Worm (Caenorhabditis elegans) whole organism, mixed stage, embryonic: ENCODE data around the gene toc-1.

Experiments used
- M03D4.4 ChIP-seq: sonication (generic microtip); optimal IDR thresholded peaks from 2 replicates; lab custom pipeline; 2017; ENCODE audit warnings: mild to moderate bottlenecking, missing genetic modification characterization, missing compliant biosample characterization
- bed-3 ChIP-seq: fragments of 200-800 bp; sonication (Bioruptor generic); optimal IDR thresholded peaks from 3 replicates; lab custom pipeline; 2018; ENCODE audit warnings: mild to moderate bottlenecking, missing genetic modification characterization, moderate library complexity, missing compliant biosample characterization
- blmp-1 ChIP-seq: fragments of 150-350 bp; optimal IDR thresholded peaks from 2 replicates; lab custom pipeline; 2014; ENCODE audit warnings: missing biosample characterization, missing genetic modification characterization
- ceh-43 ChIP-seq: fragments of 200-800 bp; sonication (Bioruptor generic); optimal IDR thresholded peaks from 2 replicates; lab custom pipeline; 2018; ENCODE audit warnings: mild to moderate bottlenecking, missing genetic modification characterization, moderate library complexity, missing compliant biosample characterization
- ceh-83 ChIP-seq: fragments of 200-800 bp; sonication (Bioruptor generic); optimal IDR thresholded peaks from 2 replicates; lab custom pipeline; 2018; ENCODE audit warnings: mild to moderate bottlenecking, missing genetic modification characterization, missing compliant biosample characterization
- ces-1 ChIP-seq: fragments of 150-350 bp; optimal IDR thresholded peaks from 2 replicates; lab custom pipeline; 2014; ENCODE audit warnings: missing biosample characterization, missing genetic modification reagents, missing genetic modification characterization
- drap-1 ChIP-seq: fragments of 200-800 bp; sonication (Bioruptor generic); optimal IDR thresholded peaks from 3 replicates; lab custom pipeline; 2018; ENCODE audit warnings: mild to moderate bottlenecking, missing genetic modification characterization, missing compliant biosample characterization
- elt-1 ChIP-seq: sonication (generic microtip); optimal IDR thresholded peaks from 2 replicates; lab custom pipeline; 2017; ENCODE audit warnings: missing genetic modification characterization, mild to moderate bottlenecking, missing compliant biosample characterization, antibody characterized with exemption, moderate library complexity, borderline replicate concordance; ENCODE audit not compliant: insufficient read depth
- elt-3 ChIP-seq: fragments of 150-350 bp; optimal IDR thresholded peaks from 2 replicates; lab custom pipeline; 2014; ENCODE audit warnings: missing biosample characterization, missing genetic modification characterization
- flh-1 ChIP-seq: fragments of 200-800 bp; sonication (Bioruptor generic); optimal IDR thresholded peaks from 2 replicates; lab custom pipeline; 2018; ENCODE audit warnings: mild to moderate bottlenecking, missing genetic modification characterization, moderate library complexity, missing compliant biosample characterization
- ham-2 ChIP-seq: fragments of 200-800 bp; sonication (Bioruptor generic); optimal IDR thresholded peaks from 2 replicates; lab custom pipeline; 2018; ENCODE audit warnings: mild to moderate bottlenecking, missing genetic modification characterization, missing compliant biosample characterization
- hlh-1 ChIP-seq: fragments of 150-350 bp; optimal IDR thresholded peaks from 2 replicates; lab custom pipeline; 2014; ENCODE audit warnings: missing biosample characterization, missing genetic modification reagents, missing genetic modification characterization
- lin-13 ChIP-seq: fragments of 150-350 bp; optimal IDR thresholded peaks from 2 replicates; lab custom pipeline; 2014; ENCODE audit warnings: missing biosample characterization, missing genetic modification characterization
- lin-32 ChIP-seq: fragments of 200-800 bp; sonication (Bioruptor generic); optimal IDR thresholded peaks from 2 replicates; lab custom pipeline; 2018; ENCODE audit warnings: mild to moderate bottlenecking, missing genetic modification characterization, missing compliant biosample characterization
- lsy-2 ChIP-seq: fragments of 150-350 bp; optimal IDR thresholded peaks from 2 replicates; lab custom pipeline; 2014; ENCODE audit warnings: missing biosample characterization, missing genetic modification characterization
- mab-5 ChIP-seq: fragments of 150-350 bp; optimal IDR thresholded peaks from 2 replicates; lab custom pipeline; 2014; ENCODE audit warnings: missing biosample characterization, missing genetic modification characterization
- mep-1 ChIP-seq: fragments of 150-350 bp; optimal IDR thresholded peaks from 2 replicates; lab custom pipeline; 2017; ENCODE audit warnings: missing biosample characterization, missing genetic modification reagents, missing genetic modification characterization, inconsistent platforms
- mls-2 ChIP-seq: sonication (generic microtip); optimal IDR thresholded peaks from 2 replicates; lab custom pipeline; 2016; ENCODE audit warnings: mild to moderate bottlenecking, missing genetic modification characterization, moderate library complexity, missing compliant biosample characterization
- nhr-2 ChIP-seq: fragments of 150-350 bp; optimal IDR thresholded peaks from 2 replicates; lab custom pipeline; 2014; ENCODE audit warnings: missing biosample characterization, missing genetic modification characterization
- nhr-237 ChIP-seq: fragments of 150-350 bp; optimal IDR thresholded peaks from 2 replicates; lab custom pipeline; 2014; ENCODE audit warnings: missing biosample characterization, missing genetic modification characterization
- nhr-28 ChIP-seq: fragments of 150-350 bp; optimal IDR thresholded peaks from 2 replicates; lab custom pipeline; 2014; ENCODE audit warnings: missing biosample characterization, missing genetic modification characterization
- nhr-76 ChIP-seq: sonication (generic microtip); optimal IDR thresholded peaks from 2 replicates; lab custom pipeline; 2017; ENCODE audit warnings: missing biosample characterization, missing genetic modification characterization
- pha-4 ChIP-seq: fragments of 150-350 bp; optimal IDR thresholded peaks from 2 replicates; lab custom pipeline; 2018; ENCODE audit warnings: missing biosample characterization, missing genetic modification reagents, missing genetic modification characterization
- snpc-4 ChIP-seq: fragments of 150-350 bp; optimal IDR thresholded peaks from 2 replicates; lab custom pipeline; 2014; ENCODE audit warnings: missing biosample characterization, missing genetic modification characterization
- sptf-1 ChIP-seq: sonication (generic microtip); optimal IDR thresholded peaks from 2 replicates; lab custom pipeline; 2017; ENCODE audit warnings: mild to moderate bottlenecking, missing genetic modification characterization, moderate library complexity, missing compliant biosample characterization
- tbx-8 ChIP-seq: fragments of 200-800 bp; sonication (Bioruptor generic); optimal IDR thresholded peaks from 2 replicates; lab custom pipeline; 2018; ENCODE audit warnings: mild to moderate bottlenecking, missing genetic modification characterization, moderate library complexity, missing compliant biosample characterization
- unc-120 ChIP-seq: sonication (generic microtip); optimal IDR thresholded peaks from 2 replicates; lab custom pipeline; 2017; ENCODE audit warnings: missing genetic modification characterization, missing compliant biosample characterization; ENCODE audit not compliant: poor library complexity, severe bottlenecking
- unc-39 ChIP-seq: fragments of 150-350 bp; optimal IDR thresholded peaks from 2 replicates; lab custom pipeline; 2014; ENCODE audit warnings: missing biosample characterization, missing genetic modification characterization
- unc-62 ChIP-seq: fragments of 150-350 bp; optimal IDR thresholded peaks from 2 replicates; lab custom pipeline; 2014; ENCODE audit warnings: missing biosample characterization, missing genetic modification reagents, missing genetic modification characterization
- zip-8 ChIP-seq: fragments of 150-350 bp; optimal IDR thresholded peaks from 2 replicates; lab custom pipeline; 2014; ENCODE audit warnings: missing biosample characterization, missing genetic modification characterization

Gene toc-1

DNA sequence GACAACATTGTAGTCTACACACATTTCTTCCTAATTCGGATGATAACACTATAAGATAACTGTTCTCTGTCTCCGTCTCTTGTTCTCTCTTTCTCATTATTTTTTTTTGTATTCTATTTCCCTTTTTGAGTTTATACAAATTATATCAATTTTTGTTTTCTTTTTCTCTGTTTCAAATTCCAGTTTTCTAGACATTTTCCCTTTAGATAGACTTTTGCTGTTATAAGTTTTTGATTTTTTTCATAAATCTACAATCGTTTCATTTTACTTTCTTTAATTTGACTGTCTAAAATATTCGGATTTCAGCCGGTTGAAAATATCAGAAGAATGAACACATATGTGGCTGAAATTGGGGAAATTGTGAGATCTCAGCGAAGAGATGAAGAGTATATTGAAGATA, 38.9 kb upstream of the toc-1 start, which contains the start of gene prx-10:
Gene prx-10, plus strand, starts transcription at position 301 of the 400 bp plus-strand sequence.
- TF ChIP-seq sptf-1 (tag; lab: Kevin White, UChicago) (no peak), mab-5 (tag; lab: Kevin White, UChicago) (no peak), mep-1 (tag; lab: Kevin White, UChicago) (no peak), tbx-8 (GFP tag; lab: Kevin White, UChicago) (no peak), zip-8 (tag; lab: Kevin White, UChicago) (no peak), ces-1 (GFP tag; lab: Kevin White, UChicago) (no peak), blmp-1 (tag; lab: Kevin White, UChicago) (no peak), elt-3 (no peak), lsy-2 (no peak), nhr-28 (tag; lab: Kevin White, UChicago) (no peak), pha-4 (tag; lab: Kevin White, UChicago) (no peak), unc-62 (GFP tag; lab: Kevin White, UChicago) (no peak), unc-120 (no peak), nhr-2 (no peak), drap-1 (GFP tag; lab: Kevin White, UChicago) (no peak), lin-32 (no peak), ceh-83 (no peak), nhr-237 (tag; lab: Kevin White, UChicago) (no peak), lin-13 (no peak)
- TF ChIP-seq, all 35 proteins: peak for 0

DNA sequence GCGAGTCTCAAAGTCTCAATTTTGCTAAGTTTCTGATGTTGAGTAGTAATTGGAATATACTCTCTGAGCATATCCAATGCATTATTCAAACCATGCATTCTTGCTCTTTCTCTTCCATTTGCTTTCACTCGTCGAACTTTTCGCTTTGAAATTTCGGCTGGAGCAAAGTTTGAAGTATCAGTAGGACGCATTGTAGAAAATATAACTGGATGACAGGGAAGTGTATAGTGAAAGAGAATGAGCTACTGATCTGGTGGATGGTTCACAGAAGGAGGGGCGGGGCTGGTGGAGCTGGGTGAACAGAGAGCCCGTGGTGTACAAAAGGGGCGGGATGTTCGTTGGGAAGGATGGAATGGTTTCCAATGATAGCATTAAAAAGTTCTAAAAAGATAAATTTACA, 33.2 kb upstream of the toc-1 start:
- no peak for TF ChIP-seq mls-2
- no peak for TF ChIP-seq mep-1 (tag; lab: Kevin White, UChicago)
- TF ChIP-seq drap-1 (GFP tag; lab: Kevin White, UChicago), result no peak
- no peak for TF ChIP-seq unc-39
- TF ChIP-seq lin-32, result no peak
- no peak for TF ChIP-seq flh-1 (GFP tag; lab: Kevin White, UChicago)
- no peak for TF ChIP-seq tbx-8 (GFP tag; lab: Kevin White, UChicago)
- no peak for TF ChIP-seq elt-3
- TF ChIP-seq hlh-1 (tag; lab: Kevin White, UChicago), result no peak
- no peak for TF ChIP-seq ham-2 (GFP tag; lab: Kevin White, UChicago)
- no peak for TF ChIP-seq nhr-76 (tag; lab: Kevin White, UChicago)
- TF ChIP-seq bed-3 (GFP tag; lab: Kevin White, UChicago), result no peak
- TF ChIP-seq snpc-4 (tag; lab: Kevin White, UChicago), result no peak
- TF ChIP-seq ces-1 (GFP tag; lab: Kevin White, UChicago), result no peak
- no peak for TF ChIP-seq blmp-1 (tag; lab: Kevin White, UChicago)
- no peak for TF ChIP-seq nhr-237 (tag; lab: Kevin White, UChicago)
- TF ChIP-seq ceh-43 (GFP tag; lab: Kevin White, UChicago), result no peak
- TF ChIP-seq elt-1 (tag; lab: Kevin White, UChicago), result no peak
- TF ChIP-seq sptf-1 (tag; lab: Kevin White, UChicago), result no peak

ce11 chrIII:5244539-5244938, 30.5 kb upstream of the toc-1 start, which contains the start of gene cnd-1:
TSS of gene cnd-1 (minus strand) at chrIII:5244639.
- TF ChIP-seq ceh-83 (no peak), zip-8 (tag; lab: Kevin White, UChicago) (no peak), nhr-2 (peak; percentile 72), lsy-2 (no peak)

ce11 chrIII:5245067-5245466, 30.0 kb upstream of the toc-1 start:
- no peak for TF ChIP-seq elt-1 (tag; lab: Kevin White, UChicago)
- peak; percentile 92 for TF ChIP-seq nhr-2

DNA sequence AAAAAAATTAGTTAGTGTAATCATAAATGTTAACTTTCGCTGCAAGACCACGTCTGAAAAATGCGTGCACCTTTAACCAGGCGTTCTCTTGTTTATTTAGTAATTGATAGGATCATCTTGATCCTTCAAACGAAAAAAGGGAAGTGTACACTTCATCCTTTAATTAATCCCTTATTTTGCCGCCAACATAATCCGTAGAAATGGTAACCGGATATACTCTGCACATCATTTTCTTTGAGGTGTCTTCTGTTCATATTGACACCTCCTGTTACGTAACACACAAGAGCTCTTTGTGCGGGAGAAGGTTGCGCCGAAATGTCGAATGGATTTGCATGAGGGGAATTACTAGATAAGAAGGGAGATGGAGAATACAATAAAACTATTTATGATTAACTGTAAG, 26.3 kb upstream of the toc-1 start:
- peak; percentile 14 for TF ChIP-seq zip-8 (tag; lab: Kevin White, UChicago)
- TF ChIP-seq M03D4.4, result no peak
- peak; percentile 81 for TF ChIP-seq nhr-2
- TF ChIP-seq ceh-83, result no peak
- TF ChIP-seq, all 35 proteins: peak for 2

ce11 chrIII:5254108-5254507, 20.9 kb upstream of the toc-1 start, which contains the start of the genes sumv-1 and gop-1:
TSS of gene sumv-1 (minus strand) at chrIII:5254187.
TSS of gene gop-1 (plus strand) at chrIII:5254438.
- TF ChIP-seq lsy-2, result no peak
- TF ChIP-seq mep-1 (tag; lab: Kevin White, UChicago), result no peak
- TF ChIP-seq unc-120, result no peak
- no peak for TF ChIP-seq flh-1 (GFP tag; lab: Kevin White, UChicago)
- TF ChIP-seq ceh-43 (GFP tag; lab: Kevin White, UChicago), result no peak
- TF ChIP-seq ces-1 (GFP tag; lab: Kevin White, UChicago), result peak; percentile 36
- TF ChIP-seq, all 35 proteins: peak for 1
